Fruit fly (Drosophila melanogaster) whole organism, embryonic: ENCODE data around the gene SuUR.

Experiments used
- ATbp ChIP-seq: fragments of 200-800 bp; sonication (Bioruptor generic); optimal IDR thresholded peaks from 2 replicates; lab custom pipeline; 2017; ENCODE audit warnings: missing biosample characterization, mild to moderate bottlenecking, missing genetic modification characterization, missing genetic modification reagents
- Atf-2 ChIP-seq: fragments of 200-800 bp; sonication (Bioruptor generic); optimal IDR thresholded peaks from 2 replicates; lab custom pipeline; 2016; ENCODE audit warnings: missing biosample characterization, missing genetic modification characterization
- CG10267 ChIP-seq: fragments of 200-800 bp; sonication (Bioruptor generic); optimal IDR thresholded peaks from 2 replicates; lab custom pipeline; 2018; ENCODE audit warnings: missing biosample characterization, mild to moderate bottlenecking, missing genetic modification characterization, moderate library complexity
- CG10979 ChIP-seq: fragments of 200-800 bp; sonication (Bioruptor generic); optimal IDR thresholded peaks from 2 replicates; lab custom pipeline; 2018; ENCODE audit warnings: missing biosample characterization, mild to moderate bottlenecking, missing genetic modification characterization, moderate library complexity
- CG11504 ChIP-seq: fragments of 200-800 bp; sonication (Bioruptor generic); optimal IDR thresholded peaks from 3 replicates; lab custom pipeline; 2019; ENCODE audit warnings: missing biosample characterization, mild to moderate bottlenecking, missing genetic modification characterization, moderate library complexity
- CG12391 ChIP-seq: fragments of 200-800 bp; sonication (Bioruptor generic); optimal IDR thresholded peaks from 3 replicates; lab custom pipeline; 2018; ENCODE audit warnings: missing biosample characterization, mild to moderate bottlenecking, missing genetic modification characterization, moderate library complexity
- CG12769 ChIP-seq: fragments of 200-800 bp; sonication (Bioruptor generic); optimal IDR thresholded peaks from 2 replicates; lab custom pipeline; 2019; ENCODE audit warnings: missing biosample characterization, mild to moderate bottlenecking, missing genetic modification characterization, moderate library complexity
- CG13123 ChIP-seq: fragments of 200-800 bp; sonication (Bioruptor generic); optimal IDR thresholded peaks from 2 replicates; lab custom pipeline; 2016; ENCODE audit warnings: missing biosample characterization, missing genetic modification characterization
- CG13624 ChIP-seq: fragments of 200-800 bp; sonication (Bioruptor generic); optimal IDR thresholded peaks from 2 replicates; lab custom pipeline; 2016; ENCODE audit warnings: missing biosample characterization, missing genetic modification characterization
- CG14860 ChIP-seq: fragments of 200-800 bp; sonication (Bioruptor generic); IDR thresholded peaks from 3 replicates; pipeline ENCODE4 v1.3.6; 2022; ENCODE audit warnings: missing biosample characterization, missing genetic modification characterization; ENCODE audit not compliant: partially characterized antibody
- CG18262 ChIP-seq: fragments of 200-800 bp; optimal IDR thresholded peaks from 3 replicates; lab custom pipeline; 2019; ENCODE audit warnings: missing biosample characterization, mild to moderate bottlenecking, missing genetic modification characterization, moderate library complexity
- CG31224 ChIP-seq: fragments of 200-800 bp; sonication (Bioruptor generic); IDR thresholded peaks from 2 replicates; pipeline ENCODE4 v1.3.6; 2022; ENCODE audit warnings: missing biosample characterization, missing genetic modification characterization
- CG6175 ChIP-seq: fragments of 200-800 bp; sonication (Bioruptor generic); IDR thresholded peaks from 3 replicates; pipeline ENCODE4 v1.3.6; 2022; ENCODE audit warnings: missing biosample characterization, missing genetic modification characterization
- CG6683 ChIP-seq: fragments of 200-800 bp; sonication (Bioruptor generic); optimal IDR thresholded peaks from 2 replicates; lab custom pipeline; 2017; ENCODE audit warnings: missing biosample characterization, mild to moderate bottlenecking, missing genetic modification characterization, missing genetic modification reagents
- CG6689 ChIP-seq: fragments of 200-800 bp; sonication (Bioruptor generic); IDR thresholded peaks from 2 replicates; pipeline ENCODE4 v1.3.6; 2022; ENCODE audit warnings: missing biosample characterization, missing genetic modification characterization
- CG7839 ChIP-seq: fragments of 200-800 bp; sonication (Bioruptor generic); optimal IDR thresholded peaks from 3 replicates; lab custom pipeline; 2018; ENCODE audit warnings: missing biosample characterization, mild to moderate bottlenecking, missing genetic modification characterization, moderate library complexity
- CG8290 ChIP-seq, 3 experiments: fragments of 200-800 bp; sonication (Bioruptor generic); optimal IDR thresholded peaks; 2 replicates each; lab custom pipeline; 2016 to 2019; ENCODE audit warnings: missing biosample characterization in 3 of 3, missing genetic modification characterization in 3 of 3, mild to moderate bottlenecking in 2 of 3, moderate library complexity in 1 of 3
- Dek ChIP-seq: fragments of 200-800 bp; sonication (Bioruptor generic); optimal IDR thresholded peaks from 3 replicates; lab custom pipeline; 2019; ENCODE audit warnings: missing biosample characterization, mild to moderate bottlenecking, missing genetic modification characterization, moderate library complexity
- Doc3 ChIP-seq: fragments of 200-800 bp; sonication (Bioruptor generic); IDR thresholded peaks from 3 replicates; pipeline ENCODE4 v1.3.6; 2022; ENCODE audit warnings: missing biosample characterization, missing genetic modification characterization; ENCODE audit not compliant: partially characterized antibody
- Drgx ChIP-seq: fragments of 200-800 bp; sonication (Bioruptor generic); IDR thresholded peaks from 2 replicates; pipeline ENCODE4 v1.3.6; 2022; ENCODE audit warnings: missing biosample characterization, missing genetic modification characterization
- Hr51 ChIP-seq, 2 experiments: fragments of 200-800 bp; sonication (Bioruptor generic); optimal IDR thresholded peaks; 2 replicates in 1 of 2; 3 replicates in 1 of 2; lab custom pipeline; 2016 to 2018; ENCODE audit warnings: missing biosample characterization in 2 of 2, missing genetic modification characterization in 2 of 2, mild to moderate bottlenecking in 1 of 2, moderate library complexity in 1 of 2
- MTF-1 ChIP-seq: fragments of 200-800 bp; sonication (Bioruptor generic); optimal IDR thresholded peaks from 2 replicates; lab custom pipeline; 2018; ENCODE audit warnings: missing biosample characterization, mild to moderate bottlenecking, missing genetic modification characterization, borderline replicate concordance
- NK7.1 ChIP-seq: fragments of 200-800 bp; sonication (Bioruptor generic); optimal IDR thresholded peaks from 3 replicates; lab custom pipeline; 2016; ENCODE audit warnings: missing biosample characterization, missing genetic modification characterization
- PHDP ChIP-seq: fragments of 200-800 bp; sonication (Bioruptor generic); optimal IDR thresholded peaks from 3 replicates; lab custom pipeline; 2018; ENCODE audit warnings: missing biosample characterization, mild to moderate bottlenecking, missing genetic modification characterization, moderate library complexity
- Six4 ChIP-seq: fragments of 200-800 bp; sonication (Bioruptor generic); optimal IDR thresholded peaks from 2 replicates; lab custom pipeline; 2016; ENCODE audit warnings: missing biosample characterization, missing genetic modification characterization
- Xrp1 ChIP-seq: fragments of 200-800 bp; sonication (Bioruptor generic); IDR thresholded peaks from 2 replicates; pipeline ENCODE4 v1.3.6; 2022; ENCODE audit warnings: missing biosample characterization, missing genetic modification characterization
- bsh ChIP-seq, 2 experiments: fragments of 200-800 bp; sonication (Bioruptor generic); optimal IDR thresholded peaks; 2 replicates each; lab custom pipeline; 2017 to 2018; ENCODE audit warnings: mild to moderate bottlenecking in 2 of 2, missing biosample characterization in 2 of 2, missing genetic modification characterization in 2 of 2, moderate library complexity in 1 of 2
- cas ChIP-seq: fragments of 200-800 bp; sonication (Bioruptor generic); IDR thresholded peaks from 2 replicates; pipeline ENCODE4 v1.3.6; 2022; ENCODE audit warnings: missing biosample characterization, missing genetic modification characterization
- corto ChIP-seq: fragments of 200-800 bp; sonication (Bioruptor generic); optimal IDR thresholded peaks from 2 replicates; lab custom pipeline; 2016; ENCODE audit warnings: missing biosample characterization, mild to moderate bottlenecking, missing genetic modification characterization, moderate library complexity
- cwo ChIP-seq: fragments of 200-800 bp; sonication (Bioruptor generic); optimal IDR thresholded peaks from 3 replicates; lab custom pipeline; 2017; ENCODE audit warnings: missing biosample characterization, missing genetic modification characterization, mild to moderate bottlenecking, moderate library complexity, missing genetic modification reagents
- dimm ChIP-seq: fragments of 200-800 bp; sonication (Bioruptor generic); IDR thresholded peaks from 2 replicates; pipeline ENCODE4 v1.3.6; 2022; ENCODE audit warnings: missing biosample characterization, missing genetic modification characterization
- gem ChIP-seq: fragments of 200-800 bp; sonication (Bioruptor generic); optimal IDR thresholded peaks from 2 replicates; lab custom pipeline; 2019; ENCODE audit warnings: missing biosample characterization, mild to moderate bottlenecking, missing genetic modification characterization, moderate library complexity
- gsb-n ChIP-seq: fragments of 200-800 bp; sonication (Bioruptor generic); optimal IDR thresholded peaks from 3 replicates; lab custom pipeline; 2018; ENCODE audit warnings: missing biosample characterization, mild to moderate bottlenecking, missing genetic modification characterization
- kay ChIP-seq: fragments of 200-800 bp; sonication (Bioruptor generic); optimal IDR thresholded peaks from 2 replicates; lab custom pipeline; 2016; ENCODE audit warnings: missing biosample characterization, missing genetic modification characterization
- kni ChIP-seq: fragments of 200-800 bp; sonication (Bioruptor generic); optimal IDR thresholded peaks from 3 replicates; lab custom pipeline; 2017; ENCODE audit warnings: mild to moderate bottlenecking, missing biosample characterization, missing genetic modification reagents, missing genetic modification characterization
- lilli ChIP-seq: fragments of 200-800 bp; sonication (Bioruptor generic); optimal IDR thresholded peaks from 3 replicates; lab custom pipeline; 2016; ENCODE audit warnings: missing biosample characterization, missing genetic modification characterization
- lola ChIP-seq, 3 experiments: fragments of >200 bp in 2 of 3; fragments of 200-800 bp in 1 of 3; sonication (Bioruptor generic) in 1 of 3; optimal IDR thresholded peaks; 2 replicates each; lab custom pipeline; 2017 to 2019; ENCODE audit warnings: missing biosample characterization in 3 of 3, missing genetic modification characterization in 3 of 3, mild to moderate bottlenecking in 1 of 3, moderate library complexity in 1 of 3
- nom ChIP-seq: fragments of 200-800 bp; sonication (Bioruptor generic); optimal IDR thresholded peaks from 2 replicates; lab custom pipeline; 2017; ENCODE audit warnings: missing biosample characterization, missing genetic modification characterization, mild to moderate bottlenecking, moderate library complexity, missing genetic modification reagents
- prd ChIP-seq, 3 experiments: fragments of >200 bp in 2 of 3; fragments of 200-800 bp in 1 of 3; sonication (Bioruptor generic) in 1 of 3; optimal IDR thresholded peaks in 2 of 3; IDR thresholded peaks in 1 of 3; 2 replicates in 2 of 3; 3 replicates in 1 of 3; pipeline versions ENCODE4 v1.3.6 to Lab custom; 2017 to 2022; ENCODE audit warnings: missing biosample characterization in 1 of 3, missing genetic modification characterization in 1 of 3
- psq ChIP-seq: fragments of 200-800 bp; sonication (Bioruptor generic); optimal IDR thresholded peaks from 2 replicates; lab custom pipeline; 2017; ENCODE audit warnings: missing biosample characterization, missing genetic modification characterization
- pzg ChIP-seq: fragments of 200-800 bp; sonication (Bioruptor generic); optimal IDR thresholded peaks from 3 replicates; lab custom pipeline; 2018; ENCODE audit warnings: missing biosample characterization, mild to moderate bottlenecking, missing genetic modification characterization, moderate library complexity
- ro ChIP-seq: fragments of 200-800 bp; sonication (Bioruptor generic); IDR thresholded peaks from 2 replicates; pipeline ENCODE4 v1.3.6; 2022; ENCODE audit warnings: missing biosample characterization, missing genetic modification characterization
- run ChIP-seq: fragments of 200-800 bp; sonication (Bioruptor generic); optimal IDR thresholded peaks from 3 replicates; lab custom pipeline; 2018; ENCODE audit warnings: missing biosample characterization, mild to moderate bottlenecking, missing genetic modification characterization
- sqz ChIP-seq: fragments of 200-800 bp; sonication (Bioruptor generic); optimal IDR thresholded peaks from 3 replicates; lab custom pipeline; 2018; ENCODE audit warnings: missing biosample characterization, mild to moderate bottlenecking, missing genetic modification characterization
- zf30C ChIP-seq: fragments of 200-800 bp; sonication (Bioruptor generic); optimal IDR thresholded peaks from 3 replicates; lab custom pipeline; 2018; ENCODE audit warnings: missing biosample characterization, mild to moderate bottlenecking, missing genetic modification characterization

The SuUR gene

dm6 chr3L:11031784-11032183 lies 33.0 kb upstream of the SuUR start (continued):
- TF ChIP-seq CG10979 (tag; lab: Kevin White, UChicago) (peak; percentile 55), Hr51 (GFP tag; optimal IDR thresholded peaks at IDR 0.05; lab: Kevin White, UChicago) (no peak), CG6683 (GFP tag; lab: Kevin White, UChicago) (no peak), CG11504 (tag; lab: Kevin White, UChicago) (peak; percentile 17), Xrp1 (GFP tag; lab: Robert Waterston, UW) (peak; percentile 47; the same call in 1 of the 2 replicates), lilli (GFP tag; lab: Kevin White, UChicago) (no peak), CG18262 (peak; percentile 52), CG10267 (peak; percentile 30), CG12391 (tag; lab: Kevin White, UChicago) (peak; percentile 30), ro (no peak), gsb-n (tag; lab: Kevin White, UChicago) (peak; percentile 42)

- TF ChIP-seq Hr51 (GFP tag; optimal IDR thresholded peaks at IDR 0.05; lab: Kevin White, UChicago) (no peak), CG31224 (no peak), cas (GFP tag; lab: Robert Waterston, UW) (no peak), run (tag; lab: Kevin White, UChicago) (no peak), cwo (GFP tag; lab: Kevin White, UChicago) (no peak), CG13123 (GFP tag; lab: Kevin White, UChicago) (no peak), Doc3 (GFP tag; lab: Robert Waterston, UW) (no peak), ATbp (no peak), MTF-1 (no peak), Dek (no peak), CG14860 (GFP tag; lab: Robert Waterston, UW) (no peak), PHDP (tag; lab: Kevin White, UChicago) (no peak), Six4 (GFP tag; lab: Kevin White, UChicago) (no peak), kni (GFP tag; lab: Kevin White, UChicago) (no peak), NK7.1 (GFP tag; lab: Kevin White, UChicago) (no peak), CG12769 (no peak), gem (tag; lab: Kevin White, UChicago) (no peak), CG8290 (GFP tag; optimal IDR thresholded peaks at IDR 0.05; lab: Kevin White, UChicago) (no peak), CG8290 (tag; optimal IDR thresholded peaks at IDR 0.05; lab: Kevin White, UChicago) (no peak), lola (GFP tag; optimal IDR thresholded peaks at IDR 0.05; lab: Kevin White, UChicago) (no peak), CG6689 (GFP tag; lab: Robert Waterston, UW) (0 out of 2 replicates have a peak, but pooled peaks have one; percentile 5), CG7839 (tag; lab: Kevin White, UChicago) (no peak), pzg (GFP tag; lab: Kevin White, UChicago) (no peak), dimm (GFP tag; lab: Robert Waterston, UW) (no peak), corto (GFP tag; lab: Kevin White, UChicago) (peak; percentile 37), CG13624 (GFP tag; lab: Kevin White, UChicago) (no peak), Drgx (GFP tag; lab: Robert Waterston, UW) (peak; percentile 76), zf30C (GFP tag; lab: Kevin White, UChicago) (no peak), nom (GFP tag; lab: Kevin White, UChicago) (peak; percentile 70), Atf-2 (GFP tag; lab: Kevin White, UChicago) (no peak), sqz (no peak), bsh (GFP tag; optimal IDR thresholded peaks at IDR 0.05; lab: Kevin White, UChicago) (peak in 1 of 2 experiments; percentile 56), CG6175 (GFP tag; lab: Robert Waterston, UW) (no peak), prd (optimal IDR thresholded peaks at IDR 0.05; lab: Kevin White, UChicago) (no peak), prd (GFP tag; IDR thresholded peaks at IDR 0.05; lab: Robert Waterston, UW) (no peak), kay (GFP tag; lab: Kevin White, UChicago) (no peak), psq (no peak)
Observed at dm6 chr3L:11033327-11033975, 31.3 kb upstream of the SuUR start.
